Worm (Caenorhabditis elegans): Measurements from ENCODE around the gene Y102A5C.40.

The Y102A5C.40 gene

DNA sequence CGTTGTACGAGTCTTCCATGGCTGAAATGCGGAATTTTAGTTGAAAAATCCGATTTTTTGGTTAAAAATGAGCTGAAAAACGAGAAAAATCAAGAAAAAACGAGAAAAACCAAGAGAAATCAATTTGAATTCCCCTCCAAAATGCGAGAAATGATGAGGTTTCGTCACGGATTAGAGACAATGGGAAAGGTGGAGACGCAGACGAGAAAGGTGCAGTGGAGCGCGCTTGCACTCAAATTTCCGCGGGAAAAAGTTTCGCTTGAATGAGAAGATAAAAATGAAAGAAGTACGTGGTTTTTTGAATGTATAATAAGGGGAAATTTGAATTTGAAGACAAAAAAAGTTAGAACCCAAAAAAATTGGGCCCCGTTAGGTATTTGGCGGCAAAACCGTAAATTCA lies 21.3 kb downstream of the Y102A5C.40 start, which contains the start of gene efl-1 (continued):
- TF ChIP-seq jun-1 (tag; optimal IDR thresholded peaks at IDR 0.05) (peak; percentile 62), nhr-237 (tag; optimal IDR thresholded peaks at IDR 0.05) (no peak), lir-3 (tag; optimal IDR thresholded peaks at IDR 0.05) (no peak), egl-43 (GFP tag; IDR thresholded peaks at IDR 0.05) (peak; percentile 51; the same call in 1 of the 2 replicates), set-16 (GFP tag; IDR thresholded peaks at IDR 0.05) (0 out of 2 replicates have a peak, but pooled peaks have one; percentile 15), dmd-6 (GFP tag; IDR thresholded peaks at IDR 0.05) (no peak; the same call in none of the 2 replicates), aly-2 (tag; optimal IDR thresholded peaks at IDR 0.05) (no peak), zfp-3 (GFP tag; conservative IDR thresholded peaks at IDR 0.05) (0 out of 2 replicates have a peak, but pooled peaks have one; percentile 39), T20F7.1 (GFP tag; optimal IDR thresholded peaks at IDR 0.05) (peak; percentile 67), mdt-29 (GFP tag; IDR thresholded peaks at IDR 0.05) (peak; percentile 64; the same call in 1 of the 2 replicates), lim-7 (GFP tag; IDR thresholded peaks at IDR 0.05) (no peak), nhr-10 (tag; optimal IDR thresholded peaks at IDR 0.05) (no peak), madf-9 (GFP tag; conservative IDR thresholded peaks at IDR 0.05) (no peak; the same call in 1 of the 2 replicates), pqm-1 (tag; optimal IDR thresholded peaks at IDR 0.05) (no peak), nhr-25 (tag; optimal IDR thresholded peaks at IDR 0.05; ENCODE audit: borderline replicate concordance, insufficient read depth) (peak; percentile 52), lin-13 (GFP tag; optimal IDR thresholded peaks at IDR 0.05) (peak; percentile 71), dpl-1 (GFP tag; optimal IDR thresholded peaks at IDR 0.05) (peak; percentile 100), egl-27 (tag; optimal IDR thresholded peaks at IDR 0.05) (no peak), dmd-9 (GFP tag; IDR thresholded peaks at IDR 0.05) (0 out of 2 replicates have a peak, but pooled peaks have one; percentile 41), D1046.2 (GFP tag; IDR thresholded peaks at IDR 0.05) (no peak), dmd-8 (GFP tag; IDR thresholded peaks at IDR 0.05) (no peak), Y5F2A.4 (GFP tag; optimal IDR thresholded peaks at IDR 0.05) (no peak), nhr-77 (tag; optimal IDR thresholded peaks at IDR 0.05) (peak; percentile 87), daf-19 (GFP tag; conservative IDR thresholded peaks at IDR 0.05) (no peak), F44E2.7 (GFP tag; IDR thresholded peaks at IDR 0.05) (no peak), dve-1 (tag; optimal IDR thresholded peaks at IDR 0.05; ENCODE audit: insufficient read depth) (peak; percentile 89), ceh-28 (tag; optimal IDR thresholded peaks at IDR 0.05) (no peak), lin-1 (GFP tag; IDR thresholded peaks at IDR 0.05) (no peak), ceh-20 (GFP tag; IDR thresholded peaks at IDR 0.05) (peak; percentile 90), nhr-6 (tag; optimal IDR thresholded peaks at IDR 0.05) (peak; percentile 94), pha-4 (GFP tag; IDR thresholded peaks at IDR 0.05) (peak; percentile 43; the same call in 1 of the 2 replicates), pha-4 (tag; optimal IDR thresholded peaks at IDR 0.05) (peak; percentile 34), Y48G9A.11 (GFP tag; IDR thresholded peaks at IDR 0.05) (0 out of 2 replicates have a peak, but pooled peaks have one; percentile 8), nhr-48 (tag; optimal IDR thresholded peaks at IDR 0.05) (no peak), unc-130 (GFP tag; optimal IDR thresholded peaks at IDR 0.05) (peak; percentile 39), php-3 (GFP tag; IDR thresholded peaks at IDR 0.05) (no peak), attf-4 (tag; optimal IDR thresholded peaks at IDR 0.05) (no peak), F10B5.3 (tag; optimal IDR thresholded peaks at IDR 0.05) (no peak), mdl-1 (tag; optimal IDR thresholded peaks at IDR 0.05) (peak in 1 of 2 experiments; percentile 37), tag-97 (GFP tag; IDR thresholded peaks at IDR 0.05) (no peak), nhr-11 (tag; optimal IDR thresholded peaks at IDR 0.05) (peak; percentile 78), mep-1 (tag; optimal IDR thresholded peaks at IDR 0.05) (peak; percentile 86), arid-1 (GFP tag; conservative IDR thresholded peaks at IDR 0.05) (0 out of 2 replicates have a peak, but pooled peaks have one; percentile 64), tra-1 (GFP tag; IDR thresholded peaks at IDR 0.05) (no peak), R02D3.7 (tag; optimal IDR thresholded peaks at IDR 0.05) (no peak), unc-39 (tag; optimal IDR thresholded peaks at IDR 0.05) (no peak), lsy-2 (tag; optimal IDR thresholded peaks at IDR 0.05) (peak; percentile 22 to 93), rbr-2 (tag; optimal IDR thresholded peaks at IDR 0.05) (peak; percentile 81), Y105C5A.15 (GFP tag; IDR thresholded peaks at IDR 0.05) (no peak), lin-15B (tag; optimal IDR thresholded peaks at IDR 0.05) (peak; percentile 1), ceh-32 (tag; optimal IDR thresholded peaks at IDR 0.05; ENCODE audit: poor library complexity) (no peak), ceh-82 (tag; optimal IDR thresholded peaks at IDR 0.05) (no peak)
